Fruit fly (Drosophila melanogaster) whole organism, embryonic: Measurements from ENCODE around the gene lap.
A peak's percentile ranks its signal among the peaks of the same experiment; 100 is the strongest.

Experiments used
- Abd-B ChIP-seq: fragments of 200-800 bp; sonication (Bioruptor generic); optimal IDR thresholded peaks from 2 replicates; lab custom pipeline; 2018; ENCODE audit warnings: missing biosample characterization, mild to moderate bottlenecking, missing genetic modification characterization, moderate library complexity
- CG1024 ChIP-seq: fragments of 200-800 bp; sonication (Bioruptor generic); IDR thresholded peaks from 2 replicates; pipeline ENCODE4 v1.3.6; 2022; ENCODE audit warnings: missing biosample characterization, missing genetic modification characterization
- CG11093 ChIP-seq: fragments of 200-800 bp; sonication (Bioruptor generic); IDR thresholded peaks from 3 replicates; pipeline ENCODE4 v1.3.6; 2022; ENCODE audit warnings: missing biosample characterization, missing genetic modification characterization
- CG11723 ChIP-seq: fragments of 200-800 bp; sonication (Bioruptor generic); optimal IDR thresholded peaks from 2 replicates; lab custom pipeline; 2017; ENCODE audit warnings: missing biosample characterization, mild to moderate bottlenecking, missing genetic modification characterization
- CG12942 ChIP-seq: fragments of 200-800 bp; sonication (Bioruptor generic); optimal IDR thresholded peaks from 3 replicates; lab custom pipeline; 2016; ENCODE audit warnings: missing biosample characterization, missing genetic modification characterization
- CG13123 ChIP-seq: fragments of 200-800 bp; sonication (Bioruptor generic); optimal IDR thresholded peaks from 2 replicates; lab custom pipeline; 2016; ENCODE audit warnings: missing biosample characterization, missing genetic modification characterization
- CG13424 ChIP-seq: fragments of 200-800 bp; sonication (Bioruptor generic); optimal IDR thresholded peaks from 2 replicates; lab custom pipeline; 2019; ENCODE audit warnings: missing biosample characterization, mild to moderate bottlenecking, missing genetic modification characterization, moderate library complexity
- CG13624 ChIP-seq: fragments of 200-800 bp; sonication (Bioruptor generic); optimal IDR thresholded peaks from 2 replicates; lab custom pipeline; 2016; ENCODE audit warnings: missing biosample characterization, missing genetic modification characterization
- CG13775 ChIP-seq: fragments of 200-800 bp; sonication (Bioruptor generic); optimal IDR thresholded peaks from 3 replicates; lab custom pipeline; 2017; ENCODE audit warnings: missing biosample characterization, mild to moderate bottlenecking, missing genetic modification characterization
- CG13894 ChIP-seq: fragments of 200-800 bp; sonication (Bioruptor generic); optimal IDR thresholded peaks from 3 replicates; lab custom pipeline; 2018; ENCODE audit warnings: missing biosample characterization, mild to moderate bottlenecking, missing genetic modification characterization, moderate library complexity
- CG1529 ChIP-seq: fragments of 200-800 bp; sonication (Bioruptor generic); optimal IDR thresholded peaks from 3 replicates; lab custom pipeline; 2018; ENCODE audit warnings: missing biosample characterization, missing genetic modification characterization
- CG15514 ChIP-seq: fragments of 200-800 bp; sonication (Bioruptor generic); optimal IDR thresholded peaks from 3 replicates; lab custom pipeline; 2017; ENCODE audit warnings: missing biosample characterization, missing genetic modification characterization, mild to moderate bottlenecking, moderate library complexity, missing genetic modification reagents
- CG18764 ChIP-seq: fragments of 200-800 bp; sonication (Bioruptor generic); optimal IDR thresholded peaks from 3 replicates; lab custom pipeline; 2016; ENCODE audit warnings: missing biosample characterization, missing genetic modification characterization
- CG2199 ChIP-seq: fragments of 200-800 bp; sonication (Bioruptor generic); IDR thresholded peaks from 3 replicates; pipeline ENCODE4 v1.3.6; 2022; ENCODE audit warnings: missing biosample characterization, missing genetic modification characterization
- CG2202 ChIP-seq: fragments of 200-800 bp; sonication (Bioruptor generic); optimal IDR thresholded peaks from 2 replicates; lab custom pipeline; 2018; ENCODE audit warnings: missing biosample characterization, mild to moderate bottlenecking, missing genetic modification characterization
- CG2678 ChIP-seq: fragments of 200-800 bp; sonication (Bioruptor generic); optimal IDR thresholded peaks from 3 replicates; lab custom pipeline; 2019; ENCODE audit warnings: missing biosample characterization, mild to moderate bottlenecking, missing genetic modification characterization, moderate library complexity
- CG30431 ChIP-seq: fragments of 200-800 bp; sonication (Bioruptor generic); optimal IDR thresholded peaks from 2 replicates; lab custom pipeline; 2017; ENCODE audit warnings: missing biosample characterization, missing genetic modification characterization
- CG3065 ChIP-seq: fragments of 200-800 bp; sonication (Bioruptor generic); optimal IDR thresholded peaks from 2 replicates; lab custom pipeline; 2016; ENCODE audit warnings: missing biosample characterization, missing genetic modification characterization
- CG33557 ChIP-seq: fragments of 200-800 bp; sonication (Bioruptor generic); optimal IDR thresholded peaks from 2 replicates; lab custom pipeline; 2019; ENCODE audit warnings: missing biosample characterization, mild to moderate bottlenecking, missing genetic modification characterization, moderate library complexity
- CG34422 ChIP-seq: fragments of 200-800 bp; sonication (Bioruptor generic); IDR thresholded peaks from 3 replicates; pipeline ENCODE4 v1.3.6; 2022; ENCODE audit warnings: missing biosample characterization, missing genetic modification characterization
- CG6254 ChIP-seq: fragments of 200-800 bp; sonication (Bioruptor generic); optimal IDR thresholded peaks from 3 replicates; lab custom pipeline; 2017; ENCODE audit warnings: mild to moderate bottlenecking, missing biosample characterization, missing genetic modification reagents, missing genetic modification characterization
- CG6765 ChIP-seq: fragments of 200-800 bp; sonication (Bioruptor generic); optimal IDR thresholded peaks from 3 replicates; lab custom pipeline; 2017; ENCODE audit warnings: missing biosample characterization, mild to moderate bottlenecking, missing genetic modification characterization
- CG7357 ChIP-seq: fragments of 200-800 bp; sonication (Bioruptor generic); IDR thresholded peaks from 3 replicates; pipeline ENCODE4 v1.3.6; 2022; ENCODE audit warnings: missing biosample characterization, missing genetic modification characterization
- CG7839 ChIP-seq: fragments of 200-800 bp; sonication (Bioruptor generic); optimal IDR thresholded peaks from 3 replicates; lab custom pipeline; 2018; ENCODE audit warnings: missing biosample characterization, mild to moderate bottlenecking, missing genetic modification characterization, moderate library complexity
- Dip2 ChIP-seq: fragments of 200-800 bp; sonication (Bioruptor generic); IDR thresholded peaks from 2 replicates; pipeline ENCODE4 v1.3.6; 2022; ENCODE audit warnings: missing biosample characterization, missing genetic modification characterization
- Fer1 ChIP-seq: fragments of 200-800 bp; sonication (Bioruptor generic); optimal IDR thresholded peaks from 2 replicates; lab custom pipeline; 2017; ENCODE audit warnings: missing biosample characterization, mild to moderate bottlenecking, missing genetic modification characterization
- GATAe ChIP-seq: fragments of 200-800 bp; sonication (Bioruptor generic); conservative IDR thresholded peaks from 2 replicates; pipeline ENCODE4 v1.3.6; 2022; ENCODE audit warnings: missing biosample characterization, missing genetic modification characterization
- Gug ChIP-seq: fragments of 200-800 bp; sonication (Bioruptor generic); IDR thresholded peaks from 4 replicates; pipeline ENCODE4 v1.3.6; 2022; ENCODE audit warnings: missing biosample characterization, missing genetic modification characterization
- H15 ChIP-seq: fragments of 200-800 bp; sonication (Bioruptor generic); IDR thresholded peaks from 3 replicates; pipeline ENCODE4 v1.3.6; 2022; ENCODE audit warnings: missing biosample characterization, missing genetic modification characterization
- HHEX ChIP-seq: fragments of 200-800 bp; sonication (Bioruptor generic); optimal IDR thresholded peaks from 3 replicates; lab custom pipeline; 2017; ENCODE audit warnings: missing biosample characterization, mild to moderate bottlenecking, missing genetic modification characterization, missing genetic modification reagents
- HmgZ ChIP-seq: fragments of 200-800 bp; sonication (Bioruptor generic); optimal IDR thresholded peaks from 2 replicates; lab custom pipeline; 2018; ENCODE audit warnings: missing biosample characterization, mild to moderate bottlenecking, missing genetic modification characterization
- Med ChIP-seq: fragments of 200-800 bp; sonication (Bioruptor generic); peaks from one replicate; lab custom pipeline; 2016; ENCODE audit warnings: missing biosample characterization, missing genetic modification characterization, mild to moderate bottlenecking, inconsistent platforms, moderate library complexity
- bsh ChIP-seq, 2 experiments: fragments of 200-800 bp; sonication (Bioruptor generic); optimal IDR thresholded peaks; 2 replicates each; lab custom pipeline; 2017 to 2018; ENCODE audit warnings: mild to moderate bottlenecking in 2 of 2, missing biosample characterization in 2 of 2, missing genetic modification characterization in 2 of 2, moderate library complexity in 1 of 2
- chif ChIP-seq, 2 experiments: fragments of 200-800 bp; sonication (Bioruptor generic); optimal IDR thresholded peaks; 3 replicates each; lab custom pipeline; 2016; ENCODE audit warnings: missing biosample characterization in 2 of 2, missing genetic modification characterization in 2 of 2
- ci ChIP-seq: fragments of 200-800 bp; sonication (Bioruptor generic); IDR thresholded peaks from 3 replicates; pipeline ENCODE4 v1.3.6; 2022; ENCODE audit warnings: missing biosample characterization, missing genetic modification characterization
- dati ChIP-seq: fragments of 200-800 bp; sonication (Bioruptor generic); IDR thresholded peaks from 2 replicates; pipeline ENCODE4 v1.3.6; 2022; ENCODE audit warnings: missing biosample characterization, missing genetic modification characterization
- disco-r ChIP-seq: fragments of 200-800 bp; sonication (Bioruptor generic); optimal IDR thresholded peaks from 2 replicates; lab custom pipeline; 2016; ENCODE audit warnings: missing biosample characterization, missing genetic modification characterization
- esg ChIP-seq: fragments of 200-800 bp; sonication (Bioruptor generic); conservative IDR thresholded peaks from 2 replicates; pipeline ENCODE4 v1.3.6; 2022; ENCODE audit warnings: missing biosample characterization, missing genetic modification characterization
- h ChIP-seq: fragments of >200 bp; optimal IDR thresholded peaks from 2 replicates; lab custom pipeline; 2017
- jigr1 ChIP-seq: fragments of 200-800 bp; sonication (Bioruptor generic); IDR thresholded peaks from 3 replicates; pipeline ENCODE4 v1.3.6; 2022; ENCODE audit warnings: missing biosample characterization, missing genetic modification characterization
- jumu ChIP-seq: fragments of 200-800 bp; sonication (Bioruptor generic); optimal IDR thresholded peaks from 3 replicates; lab custom pipeline; 2016; ENCODE audit warnings: missing biosample characterization, missing genetic modification characterization
- lab ChIP-seq: fragments of 200-800 bp; sonication (Bioruptor generic); optimal IDR thresholded peaks from 3 replicates; lab custom pipeline; 2017; ENCODE audit warnings: missing biosample characterization, missing genetic modification characterization, mild to moderate bottlenecking, moderate library complexity, missing genetic modification reagents
- lilli ChIP-seq: fragments of 200-800 bp; sonication (Bioruptor generic); optimal IDR thresholded peaks from 3 replicates; lab custom pipeline; 2016; ENCODE audit warnings: missing biosample characterization, missing genetic modification characterization
- pfk ChIP-seq: fragments of 200-800 bp; sonication (Bioruptor generic); optimal IDR thresholded peaks from 2 replicates; lab custom pipeline; 2018; ENCODE audit warnings: missing biosample characterization, mild to moderate bottlenecking, missing genetic modification characterization, moderate library complexity
- prd ChIP-seq, 3 experiments: fragments of >200 bp in 2 of 3; fragments of 200-800 bp in 1 of 3; sonication (Bioruptor generic) in 1 of 3; optimal IDR thresholded peaks in 2 of 3; IDR thresholded peaks in 1 of 3; 2 replicates in 2 of 3; 3 replicates in 1 of 3; pipeline versions ENCODE4 v1.3.6 to Lab custom; 2017 to 2022; ENCODE audit warnings: missing biosample characterization in 1 of 3, missing genetic modification characterization in 1 of 3
- ro ChIP-seq: fragments of 200-800 bp; sonication (Bioruptor generic); IDR thresholded peaks from 2 replicates; pipeline ENCODE4 v1.3.6; 2022; ENCODE audit warnings: missing biosample characterization, missing genetic modification characterization
- salm ChIP-seq: fragments of 200-800 bp; sonication (Bioruptor generic); optimal IDR thresholded peaks from 2 replicates; lab custom pipeline; 2018; ENCODE audit warnings: missing biosample characterization, mild to moderate bottlenecking, missing genetic modification characterization
- slp2 ChIP-seq: fragments of 200-800 bp; sonication (Bioruptor generic); optimal IDR thresholded peaks from 2 replicates; lab custom pipeline; 2016; ENCODE audit warnings: missing biosample characterization, missing genetic modification characterization
- tap ChIP-seq: fragments of 200-800 bp; optimal IDR thresholded peaks from 3 replicates; lab custom pipeline; 2019; ENCODE audit warnings: missing biosample characterization, mild to moderate bottlenecking, missing genetic modification characterization, moderate library complexity
- tgo ChIP-seq: fragments of 200-800 bp; sonication (Bioruptor generic); IDR thresholded peaks from 3 replicates; pipeline ENCODE4 v1.3.6; 2022; ENCODE audit warnings: missing biosample characterization, missing genetic modification characterization
- wdn ChIP-seq: fragments of 200-800 bp; sonication (Bioruptor generic); IDR thresholded peaks from 2 replicates; pipeline ENCODE4 v1.3.6; 2022; ENCODE audit warnings: missing biosample characterization, missing genetic modification characterization

lap gene

dm6 chr3R:7249460-7249859 is 62.7 kb downstream of the lap start, which contains the start of the genes CG1227 and Dtwd2 (continued):
- TF ChIP-seq chif (GFP tag; optimal IDR thresholded peaks at IDR 0.05; lab: Kevin White, UChicago) (peak; percentile 35 to 50), Gug (no peak), jumu (GFP tag; lab: Kevin White, UChicago) (no peak), Med (GFP tag; lab: Kevin White, UChicago) (peak; percentile 91), HmgZ (tag; lab: Kevin White, UChicago) (peak; percentile 96), bsh (GFP tag; optimal IDR thresholded peaks at IDR 0.05; lab: Kevin White, UChicago) (peak in 1 of 2 experiments; percentile 95), CG12942 (GFP tag; lab: Kevin White, UChicago) (peak; percentile 63), lab (GFP tag; lab: Kevin White, UChicago) (peak; percentile 94), CG13775 (peak; percentile 87), tap (tag; lab: Kevin White, UChicago) (peak; percentile 94), CG13424 (tag; lab: Kevin White, UChicago) (peak; percentile 97), HHEX (peak; percentile 79), slp2 (GFP tag; lab: Kevin White, UChicago) (peak; percentile 36), CG1024 (GFP tag; lab: Robert Waterston, UW) (peak; percentile 62; the same call in 1 of the 2 replicates), CG33557 (GFP tag; lab: Kevin White, UChicago) (peak; percentile 90), CG18764 (GFP tag; lab: Kevin White, UChicago) (no peak), h (lab: Kevin White, UChicago) (no peak), ci (GFP tag; lab: Robert Waterston, UW) (peak; percentile 96), wdn (GFP tag; lab: Robert Waterston, UW) (peak; percentile 83), ro (no peak), salm (tag; lab: Kevin White, UChicago) (no peak), tgo (GFP tag; lab: Robert Waterston, UW) (peak; percentile 93), pfk (no peak), CG2199 (GFP tag; lab: Robert Waterston, UW) (no peak; the same call in 2 of the 3 replicates), GATAe (GFP tag; lab: Robert Waterston, UW) (peak; percentile 64), CG13123 (GFP tag; lab: Kevin White, UChicago) (peak; percentile 59), Abd-B (peak; percentile 65), CG3065 (GFP tag; lab: Kevin White, UChicago) (peak; percentile 11), CG6254 (GFP tag; lab: Kevin White, UChicago) (peak; percentile 54), CG34422 (peak; percentile 92), CG30431 (peak; percentile 26), CG7357 (GFP tag; lab: Robert Waterston, UW) (peak; percentile 73; the same call in 2 of the 3 replicates), CG13894 (tag; lab: Kevin White, UChicago) (no peak), CG6765 (GFP tag; lab: Kevin White, UChicago) (peak; percentile 92), Dip2 (GFP tag; lab: Robert Waterston, UW) (no peak), prd (optimal IDR thresholded peaks at IDR 0.05; lab: Kevin White, UChicago) (no peak), prd (GFP tag; IDR thresholded peaks at IDR 0.05; lab: Robert Waterston, UW) (peak; percentile 81), dati (GFP tag; lab: Robert Waterston, UW) (peak; percentile 68), H15 (GFP tag; lab: Robert Waterston, UW) (peak; percentile 78; the same call in 2 of the 3 replicates), Fer1 (GFP tag; lab: Kevin White, UChicago) (no peak), CG11723 (GFP tag; lab: Kevin White, UChicago) (no peak), CG15514 (GFP tag; lab: Kevin White, UChicago) (peak; percentile 81), CG7839 (peak; percentile 95), lilli (peak; percentile 86), CG11093 (GFP tag; lab: Robert Waterston, UW) (no peak), CG1529 (GFP tag; lab: Kevin White, UChicago) (peak; percentile 81), CG2678 (tag; lab: Kevin White, UChicago) (peak; percentile 97), CG2202 (tag; lab: Kevin White, UChicago) (peak; percentile 84), esg (peak; percentile 85), disco-r (peak; percentile 36), CG13624 (GFP tag; lab: Kevin White, UChicago) (peak; percentile 69), jigr1 (GFP tag; lab: Robert Waterston, UW) (0 out of 3 replicates have a peak, but pooled peaks have one; percentile 14)
